Worm (Caenorhabditis elegans) whole organism, late embryonic: Measurements from ENCODE around the gene pdk-1.

Experiments
- C38D4.7 ChIP-seq: fragments of 200-800 bp; sonication (Bioruptor generic); optimal IDR thresholded peaks from 2 replicates; lab custom pipeline; 2018; ENCODE audit warnings: mild to moderate bottlenecking, missing genetic modification characterization, moderate library complexity, missing compliant biosample characterization
- F13H6.1 ChIP-seq: sonication (generic microtip); optimal IDR thresholded peaks from 2 replicates; lab custom pipeline; 2016; ENCODE audit warnings: missing genetic modification characterization, missing compliant biosample characterization
- K02D7.2 ChIP-seq: sonication (generic microtip); optimal IDR thresholded peaks from 2 replicates; lab custom pipeline; 2017; ENCODE audit warnings: mild to moderate bottlenecking, missing genetic modification characterization, missing compliant biosample characterization
- K09A11.1 ChIP-seq: sonication (generic microtip); optimal IDR thresholded peaks from 2 replicates; lab custom pipeline; 2017; ENCODE audit warnings: antibody characterized with exemption, mild to moderate bottlenecking, missing genetic modification characterization, missing compliant biosample characterization; ENCODE audit not compliant: insufficient read depth
- Y22D7AL.16 ChIP-seq: sonication (generic microtip); optimal IDR thresholded peaks from 2 replicates; lab custom pipeline; 2016; ENCODE audit warnings: missing genetic modification characterization, missing compliant biosample characterization
- ceh-14 ChIP-seq: sonication (generic microtip); optimal IDR thresholded peaks from 2 replicates; lab custom pipeline; 2016; ENCODE audit warnings: missing genotype, missing genetic modification characterization, missing compliant biosample characterization
- ceh-19 ChIP-seq: fragments of 200-800 bp; sonication (Bioruptor generic); optimal IDR thresholded peaks from 2 replicates; lab custom pipeline; 2018; ENCODE audit warnings: mild to moderate bottlenecking, missing genetic modification characterization, missing compliant biosample characterization
- ceh-2 ChIP-seq: sonication (generic microtip); optimal IDR thresholded peaks from 2 replicates; lab custom pipeline; 2016; ENCODE audit warnings: missing genotype, missing genetic modification characterization, missing compliant biosample characterization
- ceh-22 ChIP-seq: sonication (generic microtip); optimal IDR thresholded peaks from 2 replicates; lab custom pipeline; 2017; ENCODE audit warnings: missing biosample characterization, missing genetic modification characterization
- ceh-24 ChIP-seq: sonication (generic microtip); optimal IDR thresholded peaks from 2 replicates; lab custom pipeline; 2016; ENCODE audit warnings: mild to moderate bottlenecking, missing genetic modification characterization, missing compliant biosample characterization
- ceh-30 ChIP-seq: fragments of 150-350 bp; optimal IDR thresholded peaks from 2 replicates; lab custom pipeline; 2014; ENCODE audit warnings: missing biosample characterization, missing genetic modification characterization
- ceh-34 ChIP-seq: sonication (generic microtip); optimal IDR thresholded peaks from 2 replicates; lab custom pipeline; 2016; ENCODE audit warnings: mild to moderate bottlenecking, missing genetic modification characterization, missing compliant biosample characterization
- ceh-45 ChIP-seq: fragments of 200-800 bp; sonication (Bioruptor generic); IDR thresholded peaks from 2 replicates; pipeline ENCODE4 v1.3.6; 2022; ENCODE audit warnings: missing genetic modification reagents, missing genetic modification characterization, missing compliant biosample characterization
- ceh-48 ChIP-seq: sonication (generic microtip); optimal IDR thresholded peaks from 2 replicates; lab custom pipeline; 2016; ENCODE audit warnings: missing genetic modification characterization, inconsistent platforms, missing compliant biosample characterization
- ceh-6 ChIP-seq: fragments of 200-800 bp; sonication (Bioruptor generic); optimal IDR thresholded peaks from 2 replicates; lab custom pipeline; 2018; ENCODE audit warnings: mild to moderate bottlenecking, missing genetic modification characterization, missing compliant biosample characterization
- ceh-9 ChIP-seq: sonication (generic microtip); optimal IDR thresholded peaks from 2 replicates; lab custom pipeline; 2016; ENCODE audit warnings: mild to moderate bottlenecking, missing genetic modification characterization, inconsistent platforms, missing compliant biosample characterization
- che-1 ChIP-seq: sonication (generic microtip); optimal IDR thresholded peaks from 2 replicates; lab custom pipeline; 2016; ENCODE audit warnings: mild to moderate bottlenecking, missing genetic modification characterization, missing compliant biosample characterization
- dve-1 ChIP-seq: sonication (generic microtip); optimal IDR thresholded peaks from 2 replicates; lab custom pipeline; 2017; ENCODE audit warnings: antibody characterized with exemption, mild to moderate bottlenecking, missing genetic modification characterization, missing compliant biosample characterization
- elt-2 ChIP-seq: sonication (generic microtip); optimal IDR thresholded peaks from 2 replicates; lab custom pipeline; 2016; ENCODE audit warnings: missing genetic modification reagents, missing genetic modification characterization, missing compliant biosample characterization
- eyg-1 ChIP-seq: sonication (generic microtip); optimal IDR thresholded peaks from 2 replicates; lab custom pipeline; 2016; ENCODE audit warnings: missing genotype, missing genetic modification characterization, missing compliant biosample characterization
- fax-1 ChIP-seq: sonication (generic microtip); optimal IDR thresholded peaks from 2 replicates; lab custom pipeline; 2016; ENCODE audit warnings: missing genotype, missing genetic modification characterization, missing compliant biosample characterization
- fkh-10 ChIP-seq: fragments of 150-350 bp; optimal IDR thresholded peaks from 2 replicates; lab custom pipeline; 2014; ENCODE audit warnings: missing biosample characterization, missing genetic modification reagents, missing genetic modification characterization
- gmeb-2 ChIP-seq: sonication (generic microtip); optimal IDR thresholded peaks from 2 replicates; lab custom pipeline; 2016; ENCODE audit warnings: missing genetic modification characterization, inconsistent platforms, missing compliant biosample characterization
- hlh-15 ChIP-seq: sonication (generic microtip); optimal IDR thresholded peaks from 2 replicates; lab custom pipeline; 2016; ENCODE audit warnings: missing genetic modification characterization, missing compliant biosample characterization
- hlh-30 ChIP-seq: sonication (generic microtip); optimal IDR thresholded peaks from 2 replicates; lab custom pipeline; 2017; ENCODE audit warnings: antibody characterized with exemption, missing genetic modification characterization, missing compliant biosample characterization; ENCODE audit not compliant: insufficient read depth
- hlh-6 ChIP-seq: sonication (generic microtip); optimal IDR thresholded peaks from 2 replicates; lab custom pipeline; 2016; ENCODE audit warnings: missing genotype, missing genetic modification characterization, missing compliant biosample characterization
- hlh-8 ChIP-seq: sonication (generic microtip); optimal IDR thresholded peaks from 2 replicates; lab custom pipeline; 2016; ENCODE audit warnings: missing genotype, missing genetic modification characterization, missing compliant biosample characterization
- lin-11 ChIP-seq: fragments of 200-800 bp; sonication (Bioruptor generic); optimal IDR thresholded peaks from 2 replicates; lab custom pipeline; 2018; ENCODE audit warnings: mild to moderate bottlenecking, missing genetic modification characterization, missing compliant biosample characterization
- madf-2 ChIP-seq: sonication (generic microtip); optimal IDR thresholded peaks from 2 replicates; lab custom pipeline; 2017; ENCODE audit warnings: missing genetic modification characterization, missing compliant biosample characterization
- mec-3 ChIP-seq: sonication (generic microtip); optimal IDR thresholded peaks from 2 replicates; lab custom pipeline; 2016; ENCODE audit warnings: borderline replicate concordance, missing genetic modification characterization, missing compliant biosample characterization
- nhr-11 ChIP-seq: fragments of 150-350 bp; optimal IDR thresholded peaks from 2 replicates; lab custom pipeline; 2014; ENCODE audit warnings: missing biosample characterization, missing genetic modification characterization
- nhr-232 ChIP-seq: sonication (generic microtip); optimal IDR thresholded peaks from 2 replicates; lab custom pipeline; 2016; ENCODE audit warnings: missing genetic modification characterization, missing compliant biosample characterization
- npax-4 ChIP-seq: sonication (generic microtip); optimal IDR thresholded peaks from 2 replicates; lab custom pipeline; 2016; ENCODE audit warnings: missing genetic modification characterization, missing compliant biosample characterization
- odd-2 ChIP-seq: sonication (generic microtip); optimal IDR thresholded peaks from 2 replicates; lab custom pipeline; 2017; ENCODE audit warnings: antibody characterized with exemption, mild to moderate bottlenecking, missing genetic modification characterization, missing compliant biosample characterization
- pag-3 ChIP-seq: sonication (generic microtip); optimal IDR thresholded peaks from 2 replicates; lab custom pipeline; 2016; ENCODE audit warnings: missing compliant biosample characterization, missing genetic modification characterization, borderline replicate concordance
- pat-9 ChIP-seq: fragments of 200-800 bp; sonication (Bioruptor generic); optimal IDR thresholded peaks from 2 replicates; lab custom pipeline; 2018; ENCODE audit warnings: mild to moderate bottlenecking, missing genetic modification characterization, moderate library complexity, missing compliant biosample characterization
- pha-2 ChIP-seq: sonication (generic microtip); optimal IDR thresholded peaks from 2 replicates; lab custom pipeline; 2017; ENCODE audit warnings: mild to moderate bottlenecking, missing genetic modification characterization, missing compliant biosample characterization
- pha-4 ChIP-seq: fragments of 150-350 bp; optimal IDR thresholded peaks from 2 replicates; lab custom pipeline; 2018; ENCODE audit warnings: missing biosample characterization, missing genetic modification reagents, missing genetic modification characterization
- pros-1 ChIP-seq: fragments of 150-350 bp; optimal IDR thresholded peaks from 2 replicates; lab custom pipeline; 2014; ENCODE audit warnings: missing biosample characterization, missing genetic modification reagents, missing genetic modification characterization
- ref-2 ChIP-seq: sonication (generic microtip); optimal IDR thresholded peaks from 2 replicates; lab custom pipeline; 2016; ENCODE audit warnings: missing genetic modification characterization, missing compliant biosample characterization
- rnt-1 ChIP-seq: sonication (generic microtip); optimal IDR thresholded peaks from 2 replicates; lab custom pipeline; 2016; ENCODE audit warnings: missing genetic modification characterization, missing compliant biosample characterization
- sdc-2 ChIP-seq: sonication (generic microtip); optimal IDR thresholded peaks from 2 replicates; lab custom pipeline; 2016; ENCODE audit warnings: missing genotype, missing genetic modification characterization, missing compliant biosample characterization
- sox-4 ChIP-seq: sonication (generic microtip); optimal IDR thresholded peaks from 2 replicates; lab custom pipeline; 2017; ENCODE audit warnings: mild to moderate bottlenecking, missing genetic modification characterization, inconsistent platforms, missing compliant biosample characterization
- syd-9 ChIP-seq: sonication (generic microtip); optimal IDR thresholded peaks from 2 replicates; lab custom pipeline; 2016; ENCODE audit warnings: mild to moderate bottlenecking, missing genetic modification characterization, moderate library complexity, missing compliant biosample characterization
- tbx-2 ChIP-seq: sonication (generic microtip); optimal IDR thresholded peaks from 2 replicates; lab custom pipeline; 2016; ENCODE audit warnings: missing genetic modification characterization, missing compliant biosample characterization
- tbx-7 ChIP-seq: sonication (generic microtip); optimal IDR thresholded peaks from 2 replicates; lab custom pipeline; 2016; ENCODE audit warnings: missing genotype, missing genetic modification characterization, missing compliant biosample characterization
- ttx-3 ChIP-seq: sonication (generic microtip); optimal IDR thresholded peaks from 2 replicates; lab custom pipeline; 2016; ENCODE audit warnings: missing genetic modification reagents, missing genetic modification characterization, missing compliant biosample characterization
- unc-3 ChIP-seq, 2 experiments: fragments of 200-800 bp in 1 of 2; sonication (Bioruptor generic) in 1 of 2; sonication (generic microtip) in 1 of 2; conservative IDR thresholded peaks in 1 of 2; optimal IDR thresholded peaks in 1 of 2; 2 replicates each; pipeline versions ENCODE4 v1.3.6 to Lab custom; 2016 to 2022; ENCODE audit warnings: missing compliant biosample characterization in 2 of 2, missing genetic modification characterization in 2 of 2, missing genetic modification reagents in 1 of 2
- unc-55 ChIP-seq: sonication (generic microtip); optimal IDR thresholded peaks from 2 replicates; lab custom pipeline; 2017; ENCODE audit warnings: missing biosample characterization, missing genetic modification reagents, missing genetic modification characterization
- unc-86 ChIP-seq: sonication (generic microtip); optimal IDR thresholded peaks from 2 replicates; lab custom pipeline; 2016; ENCODE audit warnings: missing genetic modification characterization, missing compliant biosample characterization
- ztf-16 ChIP-seq: sonication (generic microtip); optimal IDR thresholded peaks from 2 replicates; lab custom pipeline; 2017; ENCODE audit warnings: missing genetic modification characterization, missing compliant biosample characterization

Gene pdk-1

DNA sequence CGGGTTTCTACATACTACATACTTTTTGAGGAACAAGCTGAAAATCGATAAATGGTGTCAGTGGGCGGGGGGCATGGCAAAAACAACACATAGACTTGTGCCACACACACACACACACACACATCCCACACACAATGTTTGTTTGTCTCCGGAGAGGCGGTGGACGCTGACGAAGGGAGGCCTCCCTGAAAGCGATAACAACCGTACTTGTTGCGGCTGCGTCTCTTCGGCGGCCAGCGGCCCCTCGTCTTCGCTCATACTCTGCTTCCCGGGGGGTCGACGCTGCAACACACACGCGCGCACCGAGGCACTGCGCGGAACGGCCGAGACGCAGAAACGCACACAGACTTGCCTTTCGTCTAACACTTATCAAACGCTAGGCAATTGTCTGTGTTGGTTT, 1.4 kb upstream of the pdk-1 start (continued):
- TF ChIP-seq unc-55 (GFP tag; lab: Kevin White, UChicago): no peak
- TF ChIP-seq fkh-10 (GFP tag; lab: Kevin White, UChicago): no peak
- peak; percentile 81 for TF ChIP-seq tbx-2 (tag; lab: Kevin White, UChicago)
- peak; percentile 43 for TF ChIP-seq ceh-2 (tag; lab: Kevin White, UChicago)
- no peak for TF ChIP-seq pag-3 (tag; lab: Kevin White, UChicago)
- TF ChIP-seq ttx-3: no peak
- TF ChIP-seq hlh-6 (tag; lab: Kevin White, UChicago): no peak
- TF ChIP-seq hlh-8: peak; percentile 9
- no peak for TF ChIP-seq ceh-14
- TF ChIP-seq nhr-11 (tag; lab: Kevin White, UChicago): no peak
- no peak for TF ChIP-seq nhr-232
- TF ChIP-seq ceh-24 (tag; lab: Kevin White, UChicago): no peak
- TF ChIP-seq sdc-2: peak; percentile 94
- TF ChIP-seq ceh-48 (tag; lab: Kevin White, UChicago): peak; percentile 41
- TF ChIP-seq ref-2 (tag; lab: Kevin White, UChicago): peak; percentile 76
- TF ChIP-seq hlh-15 (tag; lab: Kevin White, UChicago): no peak
- no peak for TF ChIP-seq ceh-45
- TF ChIP-seq K02D7.2 (tag; lab: Kevin White, UChicago): no peak
- peak; percentile 19 for TF ChIP-seq pha-2 (tag; lab: Kevin White, UChicago)
- TF ChIP-seq ceh-19: peak; percentile 8
- TF ChIP-seq mec-3 (tag; lab: Kevin White, UChicago): no peak
- peak; percentile 51 for TF ChIP-seq fax-1 (tag; lab: Kevin White, UChicago)
- no peak for TF ChIP-seq che-1 (tag; lab: Kevin White, UChicago)
- TF ChIP-seq pat-9 (tag; lab: Kevin White, UChicago): peak; percentile 13
- no peak for TF ChIP-seq unc-3 (GFP tag; conservative IDR thresholded peaks at IDR 0.05; lab: Robert Waterston, UW)
- TF ChIP-seq unc-3 (tag; optimal IDR thresholded peaks at IDR 0.05; lab: Kevin White, UChicago): no peak
- no peak for TF ChIP-seq gmeb-2
- TF ChIP-seq lin-11: no peak
- TF ChIP-seq rnt-1 (tag; lab: Kevin White, UChicago): peak; percentile 46
- TF ChIP-seq elt-2 (tag; lab: Kevin White, UChicago): peak; percentile 87
- no peak for TF ChIP-seq ceh-30 (tag; lab: Kevin White, UChicago)
- TF ChIP-seq ceh-6: no peak
- TF ChIP-seq ceh-9 (tag; lab: Kevin White, UChicago): no peak
- peak; percentile 34 for TF ChIP-seq ceh-34 (tag; lab: Kevin White, UChicago)
- no peak for TF ChIP-seq C38D4.7 (GFP tag; lab: Kevin White, UChicago)
- TF ChIP-seq ceh-22 (tag; lab: Kevin White, UChicago): no peak
- TF ChIP-seq dve-1 (tag; lab: Kevin White, UChicago): peak; percentile 35
- TF ChIP-seq K09A11.1 (tag; lab: Kevin White, UChicago): no peak
- no peak for TF ChIP-seq tbx-7
- TF ChIP-seq hlh-30 (tag; lab: Kevin White, UChicago): no peak
- TF ChIP-seq npax-4 (tag; lab: Kevin White, UChicago): no peak
- no peak for TF ChIP-seq odd-2 (tag; lab: Kevin White, UChicago)
- TF ChIP-seq ztf-16 (tag; lab: Kevin White, UChicago): no peak
- TF ChIP-seq Y22D7AL.16 (tag; lab: Kevin White, UChicago): no peak
- TF ChIP-seq F13H6.1 (tag; lab: Kevin White, UChicago): peak; percentile 61
- TF ChIP-seq sox-4 (tag; lab: Kevin White, UChicago): no peak
- TF ChIP-seq madf-2 (tag; lab: Kevin White, UChicago): peak; percentile 26
- peak; percentile 82 for TF ChIP-seq pros-1 (tag; lab: Kevin White, UChicago)
- TF ChIP-seq eyg-1: peak; percentile 24
- no peak for TF ChIP-seq syd-9 (tag; lab: Kevin White, UChicago)
- no peak for TF ChIP-seq pha-4
- TF ChIP-seq unc-86 (tag; lab: Kevin White, UChicago): no peak
